Worm (Caenorhabditis elegans): ENCODE results near the gene fars-2.

DNA sequence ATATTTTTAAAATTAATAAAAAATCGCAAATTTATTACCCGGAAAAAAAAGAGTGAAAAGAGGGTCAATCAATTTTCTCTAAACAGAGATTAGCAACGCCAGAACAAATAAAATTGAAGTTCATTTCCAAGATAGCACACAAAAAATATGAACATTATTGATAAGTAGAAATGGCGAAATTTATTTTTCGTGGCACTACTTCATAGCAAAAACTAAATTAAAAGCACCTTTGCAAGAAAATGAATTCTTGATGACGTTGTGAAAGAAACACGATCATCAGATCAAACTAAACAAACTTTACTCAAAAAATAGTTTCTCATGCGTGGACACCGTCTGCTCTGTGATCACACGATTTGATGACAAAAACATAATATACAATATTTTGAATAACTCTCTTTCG is 15.4 kb upstream of the fars-2 start, which contains the start of gene Y60A3A.16:
- TF ChIP-seq zag-1 (tag; optimal IDR thresholded peaks at IDR 0.05) (no peak), fos-1 (tag; optimal IDR thresholded peaks at IDR 0.05) (no peak), nhr-11 (tag; optimal IDR thresholded peaks at IDR 0.05) (no peak), ama-1 (optimal IDR thresholded peaks at IDR 0.05) (no peak), ceh-82 (tag; optimal IDR thresholded peaks at IDR 0.05) (no peak), ZK546.5 (tag; optimal IDR thresholded peaks at IDR 0.05) (no peak), blmp-1 (tag; optimal IDR thresholded peaks at IDR 0.05; ENCODE audit: insufficient read depth) (no peak)
